Worm (Caenorhabditis elegans) whole organism, L2 larva: ENCODE data around the gene F10E7.2.

Source experiments
- C34F6.9 ChIP-seq: fragments of 150-350 bp; optimal IDR thresholded peaks from 2 replicates; lab custom pipeline; 2014; ENCODE audit warnings: missing biosample characterization, missing genetic modification characterization
- F13H6.1 ChIP-seq: sonication (generic microtip); optimal IDR thresholded peaks from 2 replicates; lab custom pipeline; 2016; ENCODE audit warnings: missing genetic modification characterization, missing compliant biosample characterization
- R02D3.7 ChIP-seq: fragments of 150-350 bp; optimal IDR thresholded peaks from 2 replicates; lab custom pipeline; 2014; ENCODE audit warnings: missing biosample characterization, missing genetic modification characterization
- Y55F3AM.14 ChIP-seq: fragments of 200-800 bp; sonication (Bioruptor generic); optimal IDR thresholded peaks from 2 replicates; lab custom pipeline; 2018; ENCODE audit warnings: mild to moderate bottlenecking, missing genetic modification characterization, missing compliant biosample characterization
- ZK546.5 ChIP-seq: sonication (generic microtip); optimal IDR thresholded peaks from 2 replicates; lab custom pipeline; 2017; ENCODE audit warnings: missing biosample characterization, missing genetic modification characterization
- alr-1 ChIP-seq: fragments of 150-350 bp; optimal IDR thresholded peaks from 2 replicates; lab custom pipeline; 2014; ENCODE audit warnings: missing biosample characterization, missing genetic modification characterization
- aly-2 ChIP-seq: fragments of 150-350 bp; optimal IDR thresholded peaks from 2 replicates; lab custom pipeline; 2014; ENCODE audit warnings: missing biosample characterization, missing genetic modification characterization
- ama-1 ChIP-seq: fragments of 150-350 bp; optimal IDR thresholded peaks from 2 replicates; lab custom pipeline; 2018; ENCODE audit warnings: inconsistent platforms
- blmp-1 ChIP-seq: sonication (generic microtip); optimal IDR thresholded peaks from 2 replicates; lab custom pipeline; 2017; ENCODE audit warnings: missing genetic modification characterization, mild to moderate bottlenecking, missing compliant biosample characterization, antibody characterized with exemption, moderate library complexity; ENCODE audit not compliant: insufficient read depth
- ceh-16 ChIP-seq: fragments of 150-350 bp; optimal IDR thresholded peaks from 2 replicates; lab custom pipeline; 2014; ENCODE audit warnings: missing biosample characterization, missing genetic modification characterization
- ceh-82 ChIP-seq: fragments of 150-350 bp; optimal IDR thresholded peaks from 2 replicates; lab custom pipeline; 2014; ENCODE audit warnings: missing biosample characterization, missing genetic modification characterization
- crh-2 ChIP-seq: sonication (generic microtip); optimal IDR thresholded peaks from 2 replicates; lab custom pipeline; 2017; ENCODE audit warnings: missing biosample characterization, missing genetic modification characterization
- elt-1 ChIP-seq: fragments of 150-350 bp; optimal IDR thresholded peaks from 2 replicates; lab custom pipeline; 2014; ENCODE audit warnings: missing biosample characterization, missing genetic modification characterization
- elt-3 ChIP-seq: sonication (generic microtip); optimal IDR thresholded peaks from 2 replicates; lab custom pipeline; 2017; ENCODE audit warnings: missing biosample characterization, missing genetic modification characterization
- fos-1 ChIP-seq: fragments of 150-350 bp; optimal IDR thresholded peaks from 2 replicates; lab custom pipeline; 2014; ENCODE audit warnings: missing biosample characterization, missing genetic modification characterization
- lin-11 ChIP-seq: fragments of 150-350 bp; sonication (generic microtip); optimal IDR thresholded peaks from 2 replicates; lab custom pipeline; 2014; ENCODE audit warnings: missing biosample characterization, missing genetic modification characterization, inconsistent platforms, mixed read lengths
- lin-13 ChIP-seq: fragments of 150-350 bp; optimal IDR thresholded peaks from 2 replicates; lab custom pipeline; 2014; ENCODE audit warnings: missing biosample characterization, missing genetic modification reagents, missing genetic modification characterization
- lsy-2 ChIP-seq, 2 experiments: fragments of 150-350 bp in 1 of 2; sonication (generic microtip) in 1 of 2; optimal IDR thresholded peaks; 2 replicates each; lab custom pipeline; 2014 to 2017; ENCODE audit warnings: missing biosample characterization in 2 of 2, missing genetic modification characterization in 2 of 2
- mab-5 ChIP-seq: fragments of 150-350 bp; optimal IDR thresholded peaks from 2 replicates; lab custom pipeline; 2014; ENCODE audit warnings: missing biosample characterization, missing genetic modification characterization
- mdl-1 ChIP-seq, 2 experiments: fragments of 150-350 bp in 1 of 2; sonication (generic microtip) in 1 of 2; optimal IDR thresholded peaks; 2 replicates each; lab custom pipeline; 2017; ENCODE audit warnings: missing biosample characterization in 2 of 2, missing genetic modification characterization in 2 of 2
- nhr-10 ChIP-seq: sonication (generic microtip); optimal IDR thresholded peaks from 2 replicates; lab custom pipeline; 2017; ENCODE audit warnings: missing biosample characterization, missing genetic modification characterization
- nhr-11 ChIP-seq: fragments of 150-350 bp; optimal IDR thresholded peaks from 2 replicates; lab custom pipeline; 2014; ENCODE audit warnings: missing biosample characterization, missing genetic modification characterization
- nhr-129 ChIP-seq: fragments of 150-350 bp; optimal IDR thresholded peaks from 2 replicates; lab custom pipeline; 2014; ENCODE audit warnings: missing biosample characterization, missing genetic modification characterization
- nhr-21 ChIP-seq: fragments of 150-350 bp; optimal IDR thresholded peaks from 2 replicates; lab custom pipeline; 2014; ENCODE audit warnings: missing biosample characterization, missing genetic modification characterization
- nhr-23 ChIP-seq: fragments of 150-350 bp; optimal IDR thresholded peaks from 2 replicates; lab custom pipeline; 2014; ENCODE audit warnings: missing biosample characterization, missing genetic modification reagents, missing genetic modification characterization
- nhr-25 ChIP-seq: fragments of 150-350 bp; sonication (generic microtip); optimal IDR thresholded peaks from 3 replicates; lab custom pipeline; 2014; ENCODE audit warnings: missing biosample characterization, missing genetic modification characterization
- nhr-6 ChIP-seq: fragments of 150-350 bp; optimal IDR thresholded peaks from 2 replicates; lab custom pipeline; 2014; ENCODE audit warnings: missing biosample characterization, missing genetic modification characterization
- peb-1 ChIP-seq: fragments of 150-350 bp; optimal IDR thresholded peaks from 2 replicates; lab custom pipeline; 2014; ENCODE audit warnings: missing biosample characterization, missing genetic modification characterization
- sem-4 ChIP-seq: fragments of 150-350 bp; optimal IDR thresholded peaks from 2 replicates; lab custom pipeline; 2014; ENCODE audit warnings: missing biosample characterization, missing genetic modification reagents, missing genetic modification characterization
- skn-1 ChIP-seq: sonication (generic microtip); optimal IDR thresholded peaks from 2 replicates; lab custom pipeline; 2017; ENCODE audit warnings: missing biosample characterization, missing genetic modification characterization
- sma-3 ChIP-seq: sonication (generic microtip); optimal IDR thresholded peaks from 2 replicates; lab custom pipeline; 2016; ENCODE audit warnings: missing genetic modification reagents, missing genetic modification characterization, missing compliant biosample characterization
- sma-9 ChIP-seq, 2 experiments: fragments of 150-350 bp in 1 of 2; sonication (generic microtip) in 1 of 2; optimal IDR thresholded peaks; 2 replicates each; lab custom pipeline; 2014 to 2016; ENCODE audit warnings: missing genetic modification characterization in 2 of 2, mild to moderate bottlenecking in 1 of 2, missing biosample characterization in 1 of 2, missing compliant biosample characterization in 1 of 2, missing genetic modification reagents in 1 of 2, moderate library complexity in 1 of 2
- snpc-4 ChIP-seq: fragments of 150-350 bp; optimal IDR thresholded peaks from 2 replicates; lab custom pipeline; 2014; ENCODE audit warnings: missing biosample characterization, missing genetic modification characterization
- unc-39 ChIP-seq: fragments of 150-350 bp; optimal IDR thresholded peaks from 2 replicates; lab custom pipeline; 2014; ENCODE audit warnings: missing biosample characterization, missing genetic modification characterization
- unc-55 ChIP-seq: fragments of 150-350 bp; sonication (generic microtip); optimal IDR thresholded peaks from 3 replicates; lab custom pipeline; 2014; ENCODE audit warnings: missing biosample characterization, missing genetic modification reagents, missing genetic modification characterization
- unc-62 ChIP-seq: fragments of 150-350 bp; optimal IDR thresholded peaks from 2 replicates; lab custom pipeline; 2014; ENCODE audit warnings: missing biosample characterization, missing genetic modification reagents, missing genetic modification characterization
- zag-1 ChIP-seq: fragments of 150-350 bp; optimal IDR thresholded peaks from 2 replicates; lab custom pipeline; 2014; ENCODE audit warnings: missing biosample characterization, missing genetic modification characterization
- ztf-1 ChIP-seq: fragments of 200-800 bp; sonication (Bioruptor generic); conservative IDR thresholded peaks from 2 replicates; pipeline ENCODE4 v1.3.6; 2022; ENCODE audit warnings: missing genetic modification characterization, missing compliant biosample characterization
- ztf-11 ChIP-seq: sonication (generic microtip); optimal IDR thresholded peaks from 2 replicates; lab custom pipeline; 2017; ENCODE audit warnings: missing biosample characterization, missing genetic modification characterization
- ztf-4 ChIP-seq: fragments of 150-350 bp; optimal IDR thresholded peaks from 2 replicates; lab custom pipeline; 2014; ENCODE audit warnings: missing biosample characterization, missing genetic modification characterization

Gene F10E7.2

DNA sequence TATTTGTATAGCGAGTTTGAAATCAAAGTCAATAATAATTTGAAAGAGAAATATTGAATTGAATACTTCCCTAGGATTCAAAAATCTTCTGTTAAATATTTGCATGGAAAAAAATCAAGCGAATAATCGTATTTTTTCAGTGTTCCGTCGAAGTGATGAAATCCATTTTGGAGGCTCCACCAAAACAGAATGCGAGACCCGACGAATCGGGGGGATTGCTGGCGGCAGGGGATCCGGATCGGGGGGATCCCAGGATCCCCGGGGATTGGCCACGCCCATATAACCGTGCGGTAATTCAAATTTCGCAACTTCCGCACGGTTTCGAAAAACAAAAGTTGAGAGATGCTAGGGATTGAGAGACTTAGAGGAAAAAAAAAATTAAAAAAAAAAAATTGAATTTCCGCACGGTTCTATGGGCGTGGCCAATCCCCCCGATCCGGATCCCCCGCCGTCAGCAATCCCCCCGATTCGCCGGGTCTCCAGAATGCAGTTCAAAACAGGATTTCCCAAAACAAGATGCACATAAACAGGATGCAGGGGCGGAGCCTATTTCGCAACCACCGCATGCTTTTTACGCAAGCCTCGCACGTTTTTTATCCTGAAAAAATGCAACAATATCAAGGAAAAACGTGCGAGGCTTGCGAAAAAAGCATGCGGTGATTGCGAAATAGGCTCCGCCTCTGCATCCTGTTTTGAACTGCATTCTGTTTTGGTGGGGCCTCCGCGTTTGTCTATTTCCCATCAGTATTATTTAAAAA, 798 bp downstream of the F10E7.2 start, which contains the start of gene F10E7.11:
Gene F10E7.11, minus strand, starts transcription at position 232 of the 758 bp plus-strand sequence.
- TF ChIP-seq elt-3, result no peak
- TF ChIP-seq lsy-2 (tag; optimal IDR thresholded peaks at IDR 0.05; lab: Kevin White, UChicago), result peak in 1 of 2 experiments; percentile 55
- no peak for TF ChIP-seq unc-39 (tag; lab: Kevin White, UChicago)
- TF ChIP-seq sma-9 (GFP tag; optimal IDR thresholded peaks at IDR 0.05; lab: Kevin White, UChicago), result peak; percentile 82
- no peak for TF ChIP-seq sma-9 (tag; optimal IDR thresholded peaks at IDR 0.05; lab: Kevin White, UChicago)
- TF ChIP-seq sma-3 (GFP tag; lab: Kevin White, UChicago), result no peak
- TF ChIP-seq ztf-4 (tag; lab: Kevin White, UChicago), result no peak
- no peak for TF ChIP-seq lin-11 (tag; lab: Kevin White, UChicago)
- TF ChIP-seq nhr-129 (tag; lab: Kevin White, UChicago), result no peak
- TF ChIP-seq ztf-11 (tag; lab: Kevin White, UChicago), result no peak
- no peak for TF ChIP-seq skn-1 (tag; lab: Kevin White, UChicago)
- TF ChIP-seq ztf-1 (GFP tag; lab: Robert Waterston, UW), result no peak
- no peak for TF ChIP-seq nhr-11 (tag; lab: Kevin White, UChicago)
- TF ChIP-seq ceh-16 (tag; lab: Kevin White, UChicago), result no peak
- TF ChIP-seq mdl-1 (tag; optimal IDR thresholded peaks at IDR 0.05; lab: Kevin White, UChicago), result no peak
- TF ChIP-seq F13H6.1 (tag; lab: Kevin White, UChicago), result peak; percentile 8
- no peak for TF ChIP-seq aly-2
- peak; percentile 20 for TF ChIP-seq C34F6.9 (tag; lab: Kevin White, UChicago)
- TF ChIP-seq unc-62 (GFP tag; lab: Kevin White, UChicago), result no peak
- no peak for TF ChIP-seq fos-1
- TF ChIP-seq blmp-1, result no peak
- TF ChIP-seq crh-2, result no peak
- no peak for TF ChIP-seq ama-1
- TF ChIP-seq Y55F3AM.14 (GFP tag; lab: Kevin White, UChicago), result no peak
- no peak for TF ChIP-seq nhr-10
- peak; percentile 69 for TF ChIP-seq unc-55
- TF ChIP-seq lin-13 (GFP tag; lab: Kevin White, UChicago), result no peak

DNA sequence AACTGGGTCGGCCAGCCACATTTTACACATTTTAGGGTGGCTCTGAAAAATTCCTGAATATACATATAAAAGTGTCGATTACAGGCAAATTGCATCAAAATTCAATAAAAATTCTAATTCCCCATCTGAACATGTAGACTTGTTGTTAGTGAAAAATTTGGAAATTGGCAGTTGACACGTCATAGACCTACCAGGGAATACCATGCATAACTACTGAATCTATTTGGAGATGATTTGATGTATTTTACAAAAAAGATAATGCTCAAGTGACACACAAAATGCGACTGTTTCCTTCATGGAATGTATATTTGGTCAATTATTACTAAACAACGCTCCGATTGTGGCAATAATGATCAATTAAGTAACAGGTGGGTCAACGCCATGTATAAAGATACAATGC, 4.4 kb downstream of the F10E7.2 start, which contains the start of gene F10E7.1:
Gene F10E7.1, plus strand, starts transcription at position 301 of the 400 bp plus-strand sequence.
- TF ChIP-seq ZK546.5 (tag; lab: Kevin White, UChicago) (no peak), lin-11 (tag; lab: Kevin White, UChicago) (no peak), nhr-129 (tag; lab: Kevin White, UChicago) (no peak), zag-1 (tag; lab: Kevin White, UChicago) (no peak), ztf-4 (tag; lab: Kevin White, UChicago) (no peak), nhr-10 (no peak), fos-1 (no peak), C34F6.9 (tag; lab: Kevin White, UChicago) (no peak), alr-1 (tag; lab: Kevin White, UChicago) (no peak), ztf-1 (GFP tag; lab: Robert Waterston, UW) (no peak), nhr-11 (tag; lab: Kevin White, UChicago) (no peak), R02D3.7 (no peak), ceh-82 (tag; lab: Kevin White, UChicago) (no peak), nhr-6 (tag; lab: Kevin White, UChicago) (no peak), crh-2 (no peak), lin-13 (GFP tag; lab: Kevin White, UChicago) (no peak)

DNA sequence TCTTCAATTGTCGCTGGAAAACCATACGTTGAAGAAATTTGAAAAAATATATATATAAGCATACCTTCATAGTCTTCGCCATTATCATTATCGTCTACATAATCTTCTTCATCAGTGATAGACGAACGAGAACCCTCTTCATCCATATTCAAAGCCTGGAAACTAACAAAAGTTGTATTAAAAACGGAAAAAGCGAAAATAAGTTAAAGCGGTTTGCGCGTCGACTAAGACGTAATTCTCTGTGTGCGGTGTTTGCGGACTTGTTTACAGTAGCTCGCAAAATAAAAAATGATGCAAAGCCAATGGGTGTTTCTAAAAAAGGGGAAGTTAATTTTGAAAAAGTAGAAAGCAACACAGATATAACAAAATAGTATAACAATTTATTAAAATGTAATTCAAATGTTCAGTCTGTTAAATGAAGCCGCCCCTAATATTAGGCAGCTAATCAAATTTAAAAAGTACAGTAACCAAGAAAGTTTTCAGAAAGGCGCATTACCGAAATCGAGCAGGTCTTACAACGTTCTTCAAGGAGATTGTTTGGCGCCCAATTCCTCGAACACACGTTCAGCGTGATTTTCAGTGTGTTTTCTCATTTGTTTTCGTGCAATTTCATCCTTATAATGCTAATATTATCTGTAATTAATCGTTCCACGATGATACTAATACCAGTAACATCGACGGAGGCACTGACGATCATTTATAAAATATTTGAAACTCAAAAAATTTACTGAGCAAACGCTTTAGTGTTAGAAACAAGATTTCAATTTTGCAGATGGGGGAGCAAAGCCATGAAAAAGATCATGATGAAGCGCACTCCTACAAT, 10.0 kb downstream of the F10E7.2 start, which contains the start of the genes T07F8.4 and gld-3:
Gene T07F8.4, minus strand, starts transcription at position 162 of the 823 bp plus-strand sequence.
Gene gld-3, plus strand, starts transcription at position 773 of the 823 bp plus-strand sequence.
- TF ChIP-seq mab-5 (tag; lab: Kevin White, UChicago) (no peak), zag-1 (tag; lab: Kevin White, UChicago) (no peak), sma-9 (GFP tag; optimal IDR thresholded peaks at IDR 0.05; lab: Kevin White, UChicago) (no peak), sma-9 (tag; optimal IDR thresholded peaks at IDR 0.05; lab: Kevin White, UChicago) (no peak), skn-1 (tag; lab: Kevin White, UChicago) (no peak), sem-4 (tag; lab: Kevin White, UChicago) (no peak), snpc-4 (tag; lab: Kevin White, UChicago) (no peak), R02D3.7 (no peak), peb-1 (tag; lab: Kevin White, UChicago) (no peak), ama-1 (no peak), nhr-23 (no peak), ztf-1 (GFP tag; lab: Robert Waterston, UW) (no peak), elt-1 (tag; lab: Kevin White, UChicago) (no peak), unc-39 (tag; lab: Kevin White, UChicago) (no peak), ceh-16 (tag; lab: Kevin White, UChicago) (no peak), nhr-129 (tag; lab: Kevin White, UChicago) (peak; percentile 76), nhr-10 (no peak), C34F6.9 (tag; lab: Kevin White, UChicago) (peak; percentile 56), mdl-1 (tag; optimal IDR thresholded peaks at IDR 0.05; lab: Kevin White, UChicago) (no peak), sma-3 (GFP tag; lab: Kevin White, UChicago) (no peak), unc-55 (no peak), nhr-11 (tag; lab: Kevin White, UChicago) (no peak), lin-13 (GFP tag; lab: Kevin White, UChicago) (no peak), nhr-21 (tag; lab: Kevin White, UChicago) (no peak), Y55F3AM.14 (GFP tag; lab: Kevin White, UChicago) (no peak), ceh-82 (tag; lab: Kevin White, UChicago) (no peak), nhr-6 (tag; lab: Kevin White, UChicago) (no peak), fos-1 (peak; percentile 33), nhr-25 (no peak), lsy-2 (tag; optimal IDR thresholded peaks at IDR 0.05; lab: Kevin White, UChicago) (peak; percentile 41 to 96), crh-2 (peak; percentile 12)
